Fruit fly (Drosophila melanogaster): ENCODE measurements around the gene CG4661.

CG4661 gene

DNA sequence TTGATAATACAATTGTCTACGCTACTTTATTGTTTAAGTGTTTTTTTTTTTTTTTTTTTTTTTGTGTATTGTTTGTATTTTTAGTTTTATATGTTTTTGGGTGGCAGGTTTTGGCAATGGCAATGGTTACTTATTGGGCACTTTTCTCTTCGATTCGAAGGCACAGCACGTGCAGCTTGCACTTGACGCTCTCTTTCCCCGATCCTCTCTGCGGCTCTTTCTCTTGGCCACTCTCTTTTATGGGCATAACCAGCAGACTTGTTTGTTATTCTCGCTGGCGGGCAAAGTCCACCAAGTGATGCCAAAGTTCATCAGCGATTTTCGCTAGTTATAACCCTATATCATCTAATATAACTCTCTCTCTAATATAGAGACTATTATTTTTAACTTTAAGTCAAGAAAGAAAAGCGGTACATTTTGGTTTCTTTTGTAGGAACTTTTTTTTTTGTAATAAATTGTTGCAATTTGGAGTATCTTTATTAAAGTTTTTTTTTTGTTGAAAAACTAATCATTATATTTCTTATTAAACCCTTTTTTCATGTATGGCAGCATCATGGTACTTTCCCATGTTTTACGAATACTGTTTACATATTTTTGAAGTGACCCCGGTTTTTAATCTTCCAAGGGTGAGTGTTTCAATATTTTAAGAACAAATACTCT, 32.8 kb upstream of the CG4661 start:
- TF ChIP-seq CG17801 (GFP tag; optimal IDR thresholded peaks at IDR 0.05; ENCODE audit: partially characterized antibody) = no peak

DNA sequence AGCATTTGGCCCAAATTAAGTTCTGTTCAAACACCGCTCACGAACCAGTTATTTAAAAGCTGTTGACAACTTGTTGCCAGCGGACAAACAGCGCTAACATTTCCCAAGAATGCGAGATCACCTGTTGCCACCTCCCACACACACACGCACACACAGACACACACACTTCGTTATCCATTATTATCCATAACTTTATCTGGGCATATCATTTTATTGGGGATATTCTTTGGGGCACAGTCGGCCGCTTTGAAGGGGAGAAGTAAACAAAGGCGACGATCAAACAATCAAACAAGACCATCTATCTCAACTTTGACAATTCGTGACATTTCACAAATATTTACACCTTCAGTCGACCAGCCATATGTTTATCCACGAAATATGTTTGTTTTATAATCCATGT, 31.6 kb upstream of the CG4661 start:
- TF ChIP-seq CG17801 (GFP tag; optimal IDR thresholded peaks at IDR 0.05; ENCODE audit: partially characterized antibody) = no peak

DNA sequence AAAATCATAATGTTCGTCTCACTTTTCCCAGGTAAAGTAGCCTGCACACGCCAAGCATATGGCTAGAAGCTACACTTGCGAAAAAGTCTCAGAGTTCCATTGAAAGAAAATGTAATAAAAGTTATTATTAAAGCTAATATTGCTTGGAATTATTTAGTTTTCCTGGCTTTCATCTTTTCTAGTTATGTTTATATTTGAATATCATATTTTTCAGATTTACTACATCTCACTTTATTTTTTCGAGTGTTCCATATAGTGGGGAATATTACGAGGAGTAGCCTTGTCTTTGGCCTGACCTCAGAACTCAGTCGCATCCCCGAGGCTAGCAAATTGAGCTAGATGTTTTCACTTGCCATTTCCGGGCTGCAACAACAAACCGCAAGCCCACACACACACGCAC, 30.0 kb upstream of the CG4661 start:
- TF ChIP-seq CG17801 (GFP tag; optimal IDR thresholded peaks at IDR 0.05; ENCODE audit: partially characterized antibody) = no peak

DNA sequence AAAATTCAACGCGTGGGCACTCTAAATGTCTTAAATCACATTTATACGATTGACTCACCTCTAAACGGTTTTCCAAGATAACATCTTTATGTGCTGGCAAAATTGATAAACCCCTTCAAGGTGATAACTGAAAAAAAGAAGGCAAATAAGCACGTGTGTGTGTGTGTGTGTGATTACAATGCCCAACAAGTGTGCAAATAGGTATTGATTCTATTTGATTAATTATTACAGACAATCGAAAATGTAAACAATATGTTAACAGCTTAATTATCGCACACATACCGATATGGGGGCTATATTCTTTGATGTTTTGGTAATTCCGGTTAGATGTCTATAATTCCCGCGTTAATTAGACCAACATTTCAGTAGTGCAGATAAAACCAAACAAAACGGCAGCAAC, 29.0 kb upstream of the CG4661 start:
- TF ChIP-seq CG17801 (GFP tag; optimal IDR thresholded peaks at IDR 0.05; ENCODE audit: partially characterized antibody) = no peak

DNA sequence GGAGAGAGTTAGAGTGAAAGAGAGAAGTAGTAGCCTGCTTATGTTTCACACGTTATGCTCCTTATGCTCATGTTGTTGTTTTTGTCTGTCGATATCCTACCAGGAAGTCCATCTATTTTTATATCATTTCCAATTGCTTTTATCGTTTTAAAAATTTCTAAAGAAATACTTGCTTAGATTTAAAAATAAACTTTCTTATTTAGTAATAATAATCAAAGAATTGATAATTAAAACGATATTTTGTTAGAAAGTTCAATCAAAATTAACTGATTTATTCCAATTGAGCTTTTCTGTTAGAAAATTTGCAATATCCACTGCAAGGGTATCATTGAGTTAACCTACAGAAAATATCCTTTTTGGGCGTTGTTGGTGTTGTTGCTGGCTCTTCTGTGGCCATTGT, 12.3 kb upstream of the CG4661 start:
- TF ChIP-seq CG17801 (GFP tag; optimal IDR thresholded peaks at IDR 0.05; ENCODE audit: partially characterized antibody) = no peak

DNA sequence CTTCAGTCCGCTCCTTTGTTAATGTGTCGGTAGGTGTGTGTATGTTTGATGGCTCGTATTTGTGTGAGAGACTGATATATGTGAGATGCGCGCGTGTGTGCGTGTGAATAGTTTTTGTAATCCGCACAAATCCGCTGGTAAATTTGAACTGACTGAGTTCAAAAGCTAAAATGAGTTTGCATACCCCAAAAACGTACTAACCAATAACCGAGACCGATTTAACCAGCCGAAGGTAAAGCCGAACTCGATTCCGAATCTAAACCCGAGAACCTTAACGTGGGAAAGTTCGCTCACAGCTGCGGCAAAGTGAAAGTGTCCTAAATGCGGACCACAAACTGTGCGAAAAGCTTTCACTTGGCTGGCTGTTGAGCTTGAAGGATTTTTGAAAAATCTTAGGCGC, 11.1 kb upstream of the CG4661 start:
- no peak for TF ChIP-seq CG17801 (GFP tag; optimal IDR thresholded peaks at IDR 0.05; ENCODE audit: partially characterized antibody)

DNA sequence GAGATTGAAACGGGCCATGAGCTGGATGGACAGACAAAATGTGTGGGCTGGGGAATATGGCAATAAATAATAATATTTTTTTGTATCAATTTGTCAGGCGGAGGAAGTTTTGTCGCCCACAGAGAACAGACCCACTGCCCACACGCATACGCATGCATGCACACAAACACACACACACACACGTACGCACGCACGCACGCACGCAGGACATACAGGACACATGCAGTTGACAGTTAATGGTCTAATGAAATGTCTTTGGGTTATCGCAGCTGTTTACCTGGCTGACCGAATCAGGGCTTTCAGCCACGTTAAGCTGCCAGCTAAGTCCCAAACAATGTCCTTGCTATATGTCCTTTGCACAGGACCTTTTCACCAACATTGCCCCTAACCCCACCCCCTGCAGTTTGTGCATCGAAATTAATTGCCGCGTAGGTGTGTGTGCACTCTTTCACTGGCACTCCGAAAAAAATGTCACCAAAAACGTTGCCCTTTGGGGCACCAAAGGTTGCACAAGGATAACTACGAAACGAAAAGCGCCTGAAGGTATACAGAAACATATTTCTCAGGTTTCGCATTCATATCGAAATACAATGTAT, 15.6 kb downstream of the CG4661 start:
- no peak for TF ChIP-seq CG17801 (GFP tag; optimal IDR thresholded peaks at IDR 0.05; ENCODE audit: partially characterized antibody)

DNA sequence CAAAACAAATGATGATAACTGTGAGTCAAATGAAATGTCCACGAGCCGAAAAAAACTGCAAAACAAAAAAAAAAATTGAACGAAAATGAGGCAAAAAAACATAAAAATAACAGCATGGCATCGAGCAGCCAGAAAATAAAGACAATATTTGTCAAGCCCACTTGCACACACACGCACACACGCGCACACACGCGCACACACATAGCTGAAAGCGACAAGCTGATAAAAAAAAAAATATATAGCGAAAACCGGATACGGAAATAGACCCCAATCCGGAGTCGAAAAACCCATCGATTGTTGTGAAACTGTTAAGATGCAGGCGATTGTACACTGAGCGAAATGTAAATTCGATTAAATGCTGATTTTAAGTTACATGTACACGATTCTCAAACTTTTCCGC, 17.5 kb downstream of the CG4661 start:
- no peak for TF ChIP-seq CG17801 (GFP tag; optimal IDR thresholded peaks at IDR 0.05; ENCODE audit: partially characterized antibody)

DNA sequence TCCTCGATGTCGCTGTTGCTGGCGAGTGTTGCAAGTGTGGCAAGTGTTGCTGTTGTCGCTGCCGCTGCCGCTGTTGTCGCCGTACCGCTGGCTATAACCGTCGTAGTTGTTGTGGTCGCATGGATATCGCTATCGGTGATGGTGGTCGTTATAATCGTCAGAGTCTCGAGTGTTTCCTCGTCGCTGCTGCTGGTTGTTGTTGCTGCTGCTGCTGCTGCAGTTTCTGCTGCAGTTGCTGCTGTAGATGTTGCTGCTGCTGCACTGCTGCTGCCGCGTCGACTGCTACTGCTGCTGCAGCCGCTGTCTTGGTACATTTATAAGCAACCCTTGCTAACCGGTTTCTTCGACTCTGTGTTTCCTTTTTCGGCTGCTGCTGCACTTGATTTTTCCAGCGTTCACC, 26.2 kb downstream of the CG4661 start:
- no peak for TF ChIP-seq CG17801 (GFP tag; optimal IDR thresholded peaks at IDR 0.05; ENCODE audit: partially characterized antibody)

DNA sequence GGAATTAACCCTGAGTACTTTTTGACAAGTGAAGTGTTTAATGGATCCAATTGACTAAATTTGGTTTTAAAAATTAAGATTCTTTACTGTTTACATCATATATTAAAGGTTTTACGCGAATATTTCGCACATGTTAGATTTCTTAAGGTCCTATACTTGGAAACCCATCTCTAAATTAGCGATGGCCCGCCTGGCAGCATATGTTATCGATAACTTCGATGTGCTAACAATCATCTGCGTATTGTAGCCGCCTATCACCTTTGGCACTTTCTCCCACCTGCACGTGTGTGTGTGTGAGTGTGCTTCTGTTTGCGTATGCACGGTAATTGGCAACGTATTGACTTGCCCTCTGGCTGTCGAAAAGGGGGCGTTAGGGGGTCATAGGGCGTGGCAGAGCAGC, 36.0 kb downstream of the CG4661 start:
- no peak for TF ChIP-seq CG17801 (GFP tag; optimal IDR thresholded peaks at IDR 0.05; ENCODE audit: partially characterized antibody)

Measured in ovary, adult (tissue).